Worm (Caenorhabditis elegans): Measurements from ENCODE around the gene his-8.

- TF ChIP-seq snpc-4 (GFP tag; optimal IDR thresholded peaks at IDR 0.05) (no peak), snpc-4 (tag; optimal IDR thresholded peaks at IDR 0.05) (no peak), D2030.7 (GFP tag; IDR thresholded peaks at IDR 0.05) (no peak), pbrm-1 (GFP tag; IDR thresholded peaks at IDR 0.05) (no peak), Y79H2A.3 (GFP tag; conservative IDR thresholded peaks at IDR 0.05) (no peak), fkh-3 (tag; optimal IDR thresholded peaks at IDR 0.05) (no peak)
These were observed 16.1 kb upstream of the his-8 start, which contains the start of gene stdh-4 for ce11 chrV:8548989-8549388.

Measured in whole organism, young adult.